Fruit fly (Drosophila melanogaster): ENCODE measurements around the gene Ziz.

Gene Ziz

dm6 chr2L:7532644-7533324 lies 36.7 kb upstream of the Ziz start (continued):
- TF ChIP-seq D19A (tag; optimal IDR thresholded peaks at IDR 0.05) (peak; percentile 70), ab (GFP tag; optimal IDR thresholded peaks at IDR 0.05) (no peak), chif (GFP tag; optimal IDR thresholded peaks at IDR 0.05) (peak; percentile 24 to 59), CG6654 (GFP tag; optimal IDR thresholded peaks at IDR 0.05) (peak; percentile 92), Chrac-16 (GFP tag; optimal IDR thresholded peaks at IDR 0.05) (peak; percentile 46), CG15601 (tag; optimal IDR thresholded peaks at IDR 0.05) (peak; percentile 49), Nf-YB (GFP tag; optimal IDR thresholded peaks at IDR 0.05) (peak; percentile 25), CG13424 (tag; optimal IDR thresholded peaks at IDR 0.05) (peak; percentile 7), sc (optimal IDR thresholded peaks at IDR 0.05) (no peak), sc (GFP tag; optimal IDR thresholded peaks at IDR 0.05) (peak; percentile 42), Pdp1 (GFP tag; optimal IDR thresholded peaks at IDR 0.05) (peak in 1 of 2 experiments; percentile 19), Six4 (GFP tag; optimal IDR thresholded peaks at IDR 0.05) (peak; percentile 12), Atf-2 (GFP tag; optimal IDR thresholded peaks at IDR 0.05) (peak; percentile 36), fd102C (GFP tag; optimal IDR thresholded peaks at IDR 0.05) (peak; percentile 43), Hsf (GFP tag; optimal IDR thresholded peaks at IDR 0.05) (peak; percentile 45), CG7786 (GFP tag; optimal IDR thresholded peaks at IDR 0.05) (peak; percentile 44), CG10959 (GFP tag; IDR thresholded peaks at IDR 0.05) (peak; percentile 64), toy (GFP tag; IDR thresholded peaks at IDR 0.05) (no peak), CG7357 (GFP tag; IDR thresholded peaks at IDR 0.05) (no peak), az2 (GFP tag; optimal IDR thresholded peaks at IDR 0.05) (peak; percentile 43), Sox102F (GFP tag; optimal IDR thresholded peaks at IDR 0.05) (peak; percentile 27), Dip3 (GFP tag; optimal IDR thresholded peaks at IDR 0.05) (no peak), CG17829 (tag; optimal IDR thresholded peaks at IDR 0.05) (peak; percentile 73), CG5245 (GFP tag; optimal IDR thresholded peaks at IDR 0.05) (peak; percentile 3), CG2678 (tag; optimal IDR thresholded peaks at IDR 0.05) (peak; percentile 39), fd3F (GFP tag; optimal IDR thresholded peaks at IDR 0.05) (no peak), Xbp1 (GFP tag; optimal IDR thresholded peaks at IDR 0.05) (peak; percentile 28), grau (tag; optimal IDR thresholded peaks at IDR 0.05) (peak; percentile 49), dysf (GFP tag; IDR thresholded peaks at IDR 0.05) (peak; percentile 27; the same call in 1 of the 3 replicates), fd96Cb (tag; optimal IDR thresholded peaks at IDR 0.05) (peak; percentile 52), otp (GFP tag; IDR thresholded peaks at IDR 0.05) (0 out of 3 replicates have a peak, but pooled peaks have one; percentile 11), CG16863 (GFP tag; optimal IDR thresholded peaks at IDR 0.05) (peak; percentile 28), peb (GFP tag; IDR thresholded peaks at IDR 0.05) (peak; percentile 30; the same call in 1 of the 2 replicates), CG2712 (tag; optimal IDR thresholded peaks at IDR 0.05) (peak; percentile 83), NK7.1 (GFP tag; optimal IDR thresholded peaks at IDR 0.05) (no peak), ara (GFP tag; IDR thresholded peaks at IDR 0.05) (peak; percentile 74; the same call in 1 of the 2 replicates), seq (GFP tag; IDR thresholded peaks at IDR 0.05) (no peak), CG10979 (tag; optimal IDR thresholded peaks at IDR 0.05) (peak; percentile 79), CG7963 (GFP tag; IDR thresholded peaks at IDR 0.05; ENCODE audit: partially characterized antibody) (no peak), CG2202 (tag; optimal IDR thresholded peaks at IDR 0.05) (peak; percentile 48), phol (tag; optimal IDR thresholded peaks at IDR 0.05) (peak; percentile 68), CG8924 (tag; optimal IDR thresholded peaks at IDR 0.05) (peak; percentile 64), sens (GFP tag) (peak; percentile 93), CG1602 (GFP tag; optimal IDR thresholded peaks at IDR 0.05) (peak; percentile 9), Elba2 (GFP tag; optimal IDR thresholded peaks at IDR 0.05) (no peak), Oli (tag; optimal IDR thresholded peaks at IDR 0.05) (peak; percentile 53), da (GFP tag; optimal IDR thresholded peaks at IDR 0.05) (no peak), Dref (GFP tag; IDR thresholded peaks at IDR 0.05) (no peak), prd (optimal IDR thresholded peaks at IDR 0.05) (no peak), prd (GFP tag; IDR thresholded peaks at IDR 0.05) (peak; percentile 57; the same call in 1 of the 3 replicates)

All from whole organism, embryonic.